Worm (Caenorhabditis elegans) whole organism, L1 larva: ENCODE measurements around the gene F21F8.5.
A peak's percentile ranks its signal among the peaks of the same experiment; 100 is the strongest.

Source experiments
- C04F5.9 ChIP-seq: sonication (generic microtip); optimal IDR thresholded peaks from 2 replicates; lab custom pipeline; 2016; ENCODE audit warnings: missing genetic modification characterization, missing compliant biosample characterization
- C16A3.4 ChIP-seq: fragments of 150-350 bp; optimal IDR thresholded peaks from 2 replicates; lab custom pipeline; 2014; ENCODE audit warnings: missing biosample characterization, missing genetic modification characterization
- F16B12.6 ChIP-seq: fragments of 150-350 bp; optimal IDR thresholded peaks from 2 replicates; lab custom pipeline; 2014; ENCODE audit warnings: missing biosample characterization, missing genetic modification characterization
- aha-1 ChIP-seq: fragments of 150-350 bp; optimal IDR thresholded peaks from 2 replicates; lab custom pipeline; 2014; ENCODE audit warnings: missing biosample characterization, missing genetic modification characterization
- aly-2 ChIP-seq: fragments of 150-350 bp; optimal IDR thresholded peaks from 2 replicates; lab custom pipeline; 2014; ENCODE audit warnings: missing biosample characterization, missing genetic modification characterization
- blmp-1 ChIP-seq: fragments of 150-350 bp; optimal IDR thresholded peaks from 2 replicates; lab custom pipeline; 2014; ENCODE audit warnings: missing biosample characterization, missing genetic modification characterization
- ceh-63 ChIP-seq: fragments of 200-800 bp; sonication (Bioruptor generic); optimal IDR thresholded peaks from 2 replicates; lab custom pipeline; 2018; ENCODE audit warnings: mild to moderate bottlenecking, missing genetic modification characterization, missing compliant biosample characterization
- ceh-8 ChIP-seq: fragments of 200-800 bp; sonication (Bioruptor generic); optimal IDR thresholded peaks from 2 replicates; lab custom pipeline; 2018; ENCODE audit warnings: mild to moderate bottlenecking, missing genetic modification characterization, moderate library complexity, missing compliant biosample characterization
- ceh-82 ChIP-seq, 3 experiments: fragments of 150-350 bp in 1 of 3; sonication (generic microtip) in 2 of 3; optimal IDR thresholded peaks; 2 replicates each; lab custom pipeline; 2014 to 2017; ENCODE audit warnings: missing biosample characterization in 3 of 3, missing genetic modification characterization in 3 of 3
- ceh-88 ChIP-seq: fragments of 200-800 bp; sonication (Bioruptor generic); IDR thresholded peaks from 2 replicates; pipeline ENCODE4 v1.3.6; 2022; ENCODE audit warnings: missing genetic modification characterization, missing compliant biosample characterization
- ceh-90 ChIP-seq: sonication (generic microtip); optimal IDR thresholded peaks from 2 replicates; lab custom pipeline; 2016; ENCODE audit warnings: missing genetic modification characterization, missing compliant biosample characterization
- dsc-1 ChIP-seq: sonication (generic microtip); optimal IDR thresholded peaks from 2 replicates; lab custom pipeline; 2016; ENCODE audit warnings: mild to moderate bottlenecking, missing genetic modification characterization, missing compliant biosample characterization
- efl-3 ChIP-seq: fragments of 200-800 bp; sonication (Bioruptor generic); optimal IDR thresholded peaks from 2 replicates; lab custom pipeline; 2018; ENCODE audit warnings: mild to moderate bottlenecking, missing genetic modification characterization, missing compliant biosample characterization
- egl-27 ChIP-seq, 2 experiments: fragments of 150-350 bp in 1 of 2; sonication (generic microtip); optimal IDR thresholded peaks; 3 replicates each; lab custom pipeline; 2017 to 2018; ENCODE audit warnings: missing biosample characterization in 2 of 2, missing genetic modification characterization in 2 of 2, missing genetic modification reagents in 2 of 2
- elt-2 ChIP-seq: sonication (generic microtip); optimal IDR thresholded peaks from 2 replicates; lab custom pipeline; 2016; ENCODE audit warnings: missing genetic modification characterization, mild to moderate bottlenecking, inconsistent platforms, missing compliant biosample characterization, missing genetic modification reagents
- elt-3 ChIP-seq, 6 experiments: fragments of 150-350 bp in 1 of 6; sonication (generic microtip); optimal IDR thresholded peaks; 2 replicates each; lab custom pipeline; 2017 to 2018; ENCODE audit warnings: missing biosample characterization in 6 of 6, missing genetic modification characterization in 6 of 6, inconsistent platforms in 1 of 6
- ets-5 ChIP-seq: fragments of 200-800 bp; sonication (Bioruptor generic); IDR thresholded peaks from 2 replicates; pipeline ENCODE4 v1.3.6; 2022; ENCODE audit warnings: missing genetic modification characterization, missing compliant biosample characterization
- fkh-10 ChIP-seq: sonication (generic microtip); optimal IDR thresholded peaks from 2 replicates; lab custom pipeline; 2017; ENCODE audit warnings: missing biosample characterization, missing genetic modification reagents, missing genetic modification characterization
- hlh-17 ChIP-seq: fragments of 200-800 bp; sonication (Bioruptor generic); optimal IDR thresholded peaks from 2 replicates; lab custom pipeline; 2018; ENCODE audit warnings: missing genetic modification characterization, mild to moderate bottlenecking, missing compliant biosample characterization, moderate library complexity, borderline replicate concordance
- hlh-4 ChIP-seq: sonication (generic microtip); optimal IDR thresholded peaks from 2 replicates; lab custom pipeline; 2016; ENCODE audit warnings: mild to moderate bottlenecking, missing genetic modification characterization, missing compliant biosample characterization
- irx-1 ChIP-seq: sonication (generic microtip); optimal IDR thresholded peaks from 2 replicates; lab custom pipeline; 2016; ENCODE audit warnings: missing genetic modification characterization, missing compliant biosample characterization
- isw-1 ChIP-seq: fragments of 200-800 bp; sonication (Bioruptor generic); IDR thresholded peaks from 2 replicates; pipeline ENCODE4 v1.3.6; 2022; ENCODE audit warnings: missing genetic modification characterization, missing compliant biosample characterization
- jun-1 ChIP-seq: fragments of 150-350 bp; optimal IDR thresholded peaks from 2 replicates; lab custom pipeline; 2014; ENCODE audit warnings: missing biosample characterization, missing genetic modification reagents, missing genetic modification characterization
- lin-14 ChIP-seq: fragments of 200-800 bp; sonication (Bioruptor generic); optimal IDR thresholded peaks from 2 replicates; lab custom pipeline; 2018; ENCODE audit warnings: mild to moderate bottlenecking, missing genetic modification characterization, moderate library complexity, missing compliant biosample characterization
- lin-15B ChIP-seq: fragments of 150-350 bp; sonication (generic microtip); optimal IDR thresholded peaks from 3 replicates; lab custom pipeline; 2014; ENCODE audit warnings: missing biosample characterization, missing genetic modification characterization
- lin-39 ChIP-seq: fragments of 150-350 bp; optimal IDR thresholded peaks from 2 replicates; lab custom pipeline; 2014; ENCODE audit warnings: missing biosample characterization, missing genetic modification reagents, missing genetic modification characterization
- lir-3 ChIP-seq: sonication (generic microtip); optimal IDR thresholded peaks from 2 replicates; lab custom pipeline; 2016; ENCODE audit warnings: mild to moderate bottlenecking, missing genetic modification characterization, moderate library complexity, missing compliant biosample characterization; ENCODE audit not compliant: poor library complexity
- lsy-2 ChIP-seq, 2 experiments: fragments of 150-350 bp; optimal IDR thresholded peaks; 2 replicates each; lab custom pipeline; 2014; ENCODE audit warnings: missing biosample characterization in 2 of 2, missing genetic modification characterization in 2 of 2
- mab-9 ChIP-seq: fragments of 200-800 bp; sonication (Bioruptor generic); IDR thresholded peaks from 2 replicates; pipeline ENCODE4 v1.3.6; 2022; ENCODE audit warnings: missing genetic modification reagents, missing genetic modification characterization, missing compliant biosample characterization
- mep-1 ChIP-seq: fragments of 150-350 bp; optimal IDR thresholded peaks from 2 replicates; lab custom pipeline; 2014; ENCODE audit warnings: missing biosample characterization, missing genetic modification characterization
- nhr-11 ChIP-seq: fragments of 150-350 bp; optimal IDR thresholded peaks from 2 replicates; lab custom pipeline; 2014; ENCODE audit warnings: missing biosample characterization, missing genetic modification characterization
- nhr-20 ChIP-seq: sonication (generic microtip); optimal IDR thresholded peaks from 2 replicates; lab custom pipeline; 2016; ENCODE audit warnings: mild to moderate bottlenecking, missing genetic modification characterization, missing compliant biosample characterization
- nhr-237 ChIP-seq: fragments of 150-350 bp; optimal IDR thresholded peaks from 2 replicates; lab custom pipeline; 2014; ENCODE audit warnings: missing biosample characterization, missing genetic modification characterization
- nhr-28 ChIP-seq: fragments of 150-350 bp; optimal IDR thresholded peaks from 2 replicates; lab custom pipeline; 2014; ENCODE audit warnings: missing biosample characterization, missing genetic modification characterization
- nhr-47 ChIP-seq: sonication (generic microtip); optimal IDR thresholded peaks from 2 replicates; lab custom pipeline; 2016; ENCODE audit warnings: mild to moderate bottlenecking, missing genetic modification characterization, moderate library complexity, missing compliant biosample characterization
- nhr-76 ChIP-seq: sonication (generic microtip); optimal IDR thresholded peaks from 2 replicates; lab custom pipeline; 2017; ENCODE audit warnings: missing biosample characterization, missing genetic modification characterization
- nhr-77 ChIP-seq: fragments of 150-350 bp; optimal IDR thresholded peaks from 2 replicates; lab custom pipeline; 2014; ENCODE audit warnings: missing biosample characterization, missing genetic modification characterization
- nhr-84 ChIP-seq: sonication (generic microtip); optimal IDR thresholded peaks from 2 replicates; lab custom pipeline; 2017; ENCODE audit warnings: missing biosample characterization, missing genetic modification characterization
- nhr-85 ChIP-seq: sonication (generic microtip); peaks from one replicate; lab custom pipeline; 2016; ENCODE audit warnings: missing genetic modification characterization, inconsistent platforms, missing compliant biosample characterization
- pag-3 ChIP-seq: sonication (generic microtip); optimal IDR thresholded peaks from 2 replicates; lab custom pipeline; 2017; ENCODE audit warnings: missing genetic modification characterization, mild to moderate bottlenecking, missing compliant biosample characterization, antibody characterized with exemption, borderline replicate concordance; ENCODE audit not compliant: insufficient read depth
- pax-3 ChIP-seq: fragments of 200-800 bp; sonication (Bioruptor generic); optimal IDR thresholded peaks from 2 replicates; lab custom pipeline; 2018; ENCODE audit warnings: mild to moderate bottlenecking, missing genetic modification characterization, moderate library complexity, missing compliant biosample characterization
- pqm-1 ChIP-seq: sonication (generic microtip); optimal IDR thresholded peaks from 3 replicates; lab custom pipeline; 2017; ENCODE audit warnings: missing biosample characterization, missing genetic modification characterization
- skn-1 ChIP-seq: fragments of 150-350 bp; optimal IDR thresholded peaks from 2 replicates; lab custom pipeline; 2014; ENCODE audit warnings: missing biosample characterization, missing genetic modification characterization
- snpc-4 ChIP-seq: fragments of 150-350 bp; optimal IDR thresholded peaks from 2 replicates; lab custom pipeline; 2014; ENCODE audit warnings: missing biosample characterization, missing genetic modification characterization
- sox-4 ChIP-seq: sonication (generic microtip); optimal IDR thresholded peaks from 2 replicates; lab custom pipeline; 2016; ENCODE audit warnings: missing genetic modification characterization, missing compliant biosample characterization
- sptf-1 ChIP-seq: fragments of 150-350 bp; optimal IDR thresholded peaks from 2 replicates; lab custom pipeline; 2014; ENCODE audit warnings: missing biosample characterization, missing genetic modification characterization
- unc-130 ChIP-seq: fragments of 150-350 bp; optimal IDR thresholded peaks from 2 replicates; lab custom pipeline; 2017; ENCODE audit warnings: missing biosample characterization, missing genetic modification characterization, inconsistent platforms
- unc-30 ChIP-seq: sonication (generic microtip); optimal IDR thresholded peaks from 2 replicates; lab custom pipeline; 2017; ENCODE audit warnings: missing biosample characterization, missing genetic modification characterization
- unc-98 ChIP-seq: fragments of 200-800 bp; sonication (Bioruptor generic); IDR thresholded peaks from 2 replicates; pipeline ENCODE4 v1.3.6; 2022; ENCODE audit warnings: missing genetic modification characterization, missing compliant biosample characterization
- ztf-11 ChIP-seq, 2 experiments: sonication (generic microtip); optimal IDR thresholded peaks; 2 replicates each; lab custom pipeline; 2016 to 2017; ENCODE audit warnings: missing genetic modification characterization in 2 of 2, missing biosample characterization in 1 of 2, missing compliant biosample characterization in 1 of 2
- ztf-4 ChIP-seq: fragments of 150-350 bp; optimal IDR thresholded peaks from 2 replicates; lab custom pipeline; 2014; ENCODE audit warnings: missing biosample characterization, missing genetic modification characterization

F21F8.5 gene

ce11 chrV:8230056-8230455, 36.1 kb downstream of the F21F8.5 start (continued):
- TF ChIP-seq pax-3 (no peak), ceh-82 (tag; optimal IDR thresholded peaks at IDR 0.05; lab: Kevin White, UChicago) (no peak), F16B12.6 (no peak), ztf-4 (tag; lab: Kevin White, UChicago) (no peak), sptf-1 (no peak), lin-39 (tag; lab: Kevin White, UChicago) (no peak), ceh-88 (no peak), aha-1 (tag; lab: Kevin White, UChicago) (no peak), mep-1 (tag; lab: Kevin White, UChicago) (no peak), aly-2 (tag; lab: Kevin White, UChicago) (no peak)

ce11 chrV:8228712-8229119, 37.4 kb downstream of the F21F8.5 start:
- TF ChIP-seq ceh-8 (GFP tag; lab: Kevin White, UChicago) (no peak), nhr-85 (tag; lab: Kevin White, UChicago) (peak; percentile 91), elt-3 (tag; optimal IDR thresholded peaks at IDR 0.05; lab: Kevin White, UChicago) (peak; percentile 8 to 46 (median 25)), nhr-76 (no peak), sox-4 (tag; lab: Kevin White, UChicago) (no peak), ceh-90 (no peak), blmp-1 (tag; lab: Kevin White, UChicago) (no peak), elt-2 (peak; percentile 88), ceh-63 (GFP tag; lab: Kevin White, UChicago) (no peak), mep-1 (tag; lab: Kevin White, UChicago) (peak; percentile 79), nhr-28 (tag; lab: Kevin White, UChicago) (no peak), mab-9 (GFP tag; lab: Robert Waterston, UW) (no peak), nhr-47 (tag; lab: Kevin White, UChicago) (peak; percentile 90), unc-130 (tag; lab: Kevin White, UChicago) (peak; percentile 14), pqm-1 (tag; lab: Kevin White, UChicago) (no peak), lsy-2 (tag; optimal IDR thresholded peaks at IDR 0.05; lab: Kevin White, UChicago) (peak; percentile 58 to 78), nhr-20 (tag; lab: Kevin White, UChicago) (peak; percentile 90), nhr-11 (tag; lab: Kevin White, UChicago) (peak; percentile 14), lin-14 (GFP tag; lab: Kevin White, UChicago) (peak; percentile 89), ztf-11 (tag; optimal IDR thresholded peaks at IDR 0.05; lab: Kevin White, UChicago) (peak in 1 of 2 experiments; percentile 63), fkh-10 (no peak), ceh-88 (peak; percentile 63), F16B12.6 (peak; percentile 22), nhr-84 (tag; lab: Kevin White, UChicago) (no peak), unc-98 (GFP tag; lab: Robert Waterston, UW) (peak; percentile 50; the same call in 1 of the 2 replicates), egl-27 (tag; optimal IDR thresholded peaks at IDR 0.05; lab: Kevin White, UChicago) (no peak), unc-30 (tag; lab: Kevin White, UChicago) (no peak), hlh-17 (GFP tag; lab: Kevin White, UChicago) (no peak), jun-1 (tag; lab: Kevin White, UChicago) (peak; percentile 73), hlh-4 (tag; lab: Kevin White, UChicago) (no peak), skn-1 (tag; lab: Kevin White, UChicago) (peak; percentile 39), ceh-82 (tag; optimal IDR thresholded peaks at IDR 0.05; lab: Kevin White, UChicago) (peak; percentile 75 to 90 (median 85)), C04F5.9 (tag; lab: Kevin White, UChicago) (peak; percentile 30), lin-15B (peak; percentile 42), nhr-77 (peak; percentile 84), efl-3 (GFP tag; lab: Kevin White, UChicago) (peak; percentile 45), dsc-1 (tag; lab: Kevin White, UChicago) (peak; percentile 89), C16A3.4 (tag; lab: Kevin White, UChicago) (peak; percentile 66), snpc-4 (tag; lab: Kevin White, UChicago) (peak; percentile 99), irx-1 (tag; lab: Kevin White, UChicago) (peak; percentile 81), ets-5 (GFP tag; lab: Robert Waterston, UW) (no peak), lir-3 (tag; lab: Kevin White, UChicago) (peak; percentile 58), nhr-237 (tag; lab: Kevin White, UChicago) (no peak), isw-1 (peak; percentile 34), aly-2 (tag; lab: Kevin White, UChicago) (peak; percentile 53), sptf-1 (no peak), pag-3 (tag; lab: Kevin White, UChicago) (no peak)
